Worm (Caenorhabditis elegans): ENCODE measurements around the gene T22H9.1.

DNA sequence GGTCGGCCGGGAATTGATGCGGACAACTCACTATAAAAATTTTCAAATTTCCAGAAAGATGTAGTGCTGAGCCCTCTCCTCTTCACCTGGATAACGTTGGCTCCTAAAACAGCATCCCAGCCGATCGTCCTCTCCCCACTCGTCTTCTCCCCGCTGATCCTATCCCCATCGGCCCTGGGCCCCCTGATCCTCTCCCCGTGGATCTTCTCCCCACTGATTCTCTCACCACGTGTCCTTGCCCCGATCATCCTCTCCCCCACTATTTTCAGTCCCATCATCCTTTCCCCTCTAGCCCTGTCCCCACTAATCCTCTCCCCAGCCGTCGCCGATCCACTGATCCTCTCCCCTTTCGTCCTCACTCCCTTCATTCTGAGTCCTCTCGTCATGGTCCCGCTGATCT lies 13.6 kb downstream of the T22H9.1 start:
- no peak for TF ChIP-seq T07F8.4 (tag; optimal IDR thresholded peaks at IDR 0.05)
- TF ChIP-seq F57A8.1 (GFP tag; optimal IDR thresholded peaks at IDR 0.05) = no peak
- TF ChIP-seq pha-4 (tag; optimal IDR thresholded peaks at IDR 0.05) = no peak
- TF ChIP-seq mcd-1 (GFP tag; IDR thresholded peaks at IDR 0.05) = no peak
- TF ChIP-seq mel-28 (tag; optimal IDR thresholded peaks at IDR 0.05; ENCODE audit: borderline replicate concordance) = no peak
- TF ChIP-seq hmg-20 (GFP tag; IDR thresholded peaks at IDR 0.05) = no peak
- no peak for TF ChIP-seq F52B5.7 (tag; optimal IDR thresholded peaks at IDR 0.05)
- no peak for TF ChIP-seq let-526 (GFP tag; IDR thresholded peaks at IDR 0.05)
- TF ChIP-seq snpc-1.3 (tag; optimal IDR thresholded peaks at IDR 0.05; ENCODE audit: insufficient read depth) = no peak
- no peak for TF ChIP-seq unc-62 (GFP tag; optimal IDR thresholded peaks at IDR 0.05)
- no peak for TF ChIP-seq somi-1 (GFP tag; optimal IDR thresholded peaks at IDR 0.05)

All from whole organism, young adult.